Worm (Caenorhabditis elegans): Measurements from ENCODE around the gene mrps-33.

- TF ChIP-seq scrt-1 (GFP tag; IDR thresholded peaks at IDR 0.05) = no peak
- no peak for TF ChIP-seq flt-1 (GFP tag; IDR thresholded peaks at IDR 0.05)
- no peak for TF ChIP-seq hmbx-1 (tag; optimal IDR thresholded peaks at IDR 0.05)
- peak; percentile 93 for TF ChIP-seq ama-1 (optimal IDR thresholded peaks at IDR 0.05)
- TF ChIP-seq ceh-36 (tag; optimal IDR thresholded peaks at IDR 0.05) = no peak
These were observed 33.0 kb upstream of the mrps-33 start, which contains the start of gene F20C5.6 for ce11 chrIV:8772800-8773256.

All from whole organism, early embryonic.